Worm (Caenorhabditis elegans): ENCODE data around the gene lim-4.

Gene lim-4

DNA sequence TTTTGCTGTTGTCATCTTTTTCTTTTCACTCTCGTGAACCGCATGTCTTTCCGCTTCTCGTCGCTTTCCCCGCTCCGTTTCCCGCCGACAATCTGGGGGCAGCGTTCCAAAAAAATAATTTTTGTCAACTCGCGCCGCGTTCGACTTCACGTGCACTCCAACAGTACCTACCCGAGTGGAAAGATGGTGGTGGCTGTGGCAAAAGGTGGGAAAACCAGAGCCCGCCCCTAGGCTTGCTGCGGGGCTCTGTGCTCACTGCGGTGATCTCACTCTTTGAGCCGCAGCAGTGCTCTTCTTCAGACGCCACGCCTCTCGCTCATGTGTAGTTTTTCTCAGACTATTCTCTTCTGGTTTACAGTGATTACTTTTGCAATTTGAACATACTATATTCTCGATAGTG is 14.2 kb upstream of the lim-4 start:
- TF ChIP-seq ceh-14 (tag; optimal IDR thresholded peaks at IDR 0.05) = no peak
- TF ChIP-seq dmd-4 (tag; optimal IDR thresholded peaks at IDR 0.05; ENCODE audit: borderline replicate concordance) = no peak
- TF ChIP-seq elt-2 (tag; optimal IDR thresholded peaks at IDR 0.05) = no peak
- TF ChIP-seq ceh-31 (tag; optimal IDR thresholded peaks at IDR 0.05) = peak; percentile 32
- TF ChIP-seq ceh-24 (tag; optimal IDR thresholded peaks at IDR 0.05) = no peak
- no peak for TF ChIP-seq ceh-19 (GFP tag; optimal IDR thresholded peaks at IDR 0.05)
- TF ChIP-seq nhr-11 (tag; optimal IDR thresholded peaks at IDR 0.05) = no peak
- peak; percentile 1 for TF ChIP-seq syd-9 (tag; optimal IDR thresholded peaks at IDR 0.05)

DNA sequence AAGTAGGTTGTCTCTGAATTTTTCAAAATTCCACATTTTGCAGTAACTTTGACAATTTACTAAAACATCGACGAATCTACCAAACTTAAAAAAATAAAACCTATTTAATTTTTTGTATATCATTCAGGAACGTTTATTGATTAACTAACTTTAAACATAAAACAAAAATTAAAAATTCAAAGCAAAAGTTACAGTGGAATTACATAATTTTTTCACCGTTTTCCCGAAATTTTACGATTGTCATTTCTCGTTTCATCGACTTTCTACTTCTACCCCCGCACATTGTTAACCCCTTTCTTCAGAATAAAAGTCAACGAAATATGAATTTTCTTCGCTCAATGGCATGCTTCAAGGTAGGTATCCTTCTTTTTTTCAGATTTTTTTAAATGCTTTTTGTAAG is 4.9 kb upstream of the lim-4 start, which contains the start of gene F47F2.1:
F47F2.1 (plus strand) TSS at position 301 of the 400 bp plus-strand sequence.
- no peak for TF ChIP-seq pha-4 (tag; optimal IDR thresholded peaks at IDR 0.05)

DNA sequence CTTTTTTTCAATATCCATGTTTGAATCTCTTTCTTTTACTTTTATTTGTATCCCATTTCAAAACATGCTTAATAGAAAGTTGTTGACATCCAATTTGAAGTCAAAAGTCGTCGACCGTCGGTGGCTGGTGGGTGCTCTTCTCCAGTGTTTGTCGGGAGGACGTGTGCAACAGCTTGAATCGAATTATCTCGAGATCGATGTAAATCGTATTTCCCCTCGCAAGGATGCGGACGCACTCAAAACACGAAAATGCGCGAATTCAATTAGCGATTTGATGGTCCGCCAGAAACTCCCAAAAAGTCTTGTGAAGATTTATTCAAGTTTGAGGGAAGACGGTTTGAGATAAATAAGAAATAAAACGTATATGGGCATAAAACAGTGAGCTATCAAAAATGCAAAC is 2.4 kb upstream of the lim-4 start:
- TF ChIP-seq unc-42 (tag; optimal IDR thresholded peaks at IDR 0.05) (peak; percentile 99), fkh-10 (GFP tag; optimal IDR thresholded peaks at IDR 0.05) (peak; percentile 11), madf-2 (tag; optimal IDR thresholded peaks at IDR 0.05) (no peak)

DNA sequence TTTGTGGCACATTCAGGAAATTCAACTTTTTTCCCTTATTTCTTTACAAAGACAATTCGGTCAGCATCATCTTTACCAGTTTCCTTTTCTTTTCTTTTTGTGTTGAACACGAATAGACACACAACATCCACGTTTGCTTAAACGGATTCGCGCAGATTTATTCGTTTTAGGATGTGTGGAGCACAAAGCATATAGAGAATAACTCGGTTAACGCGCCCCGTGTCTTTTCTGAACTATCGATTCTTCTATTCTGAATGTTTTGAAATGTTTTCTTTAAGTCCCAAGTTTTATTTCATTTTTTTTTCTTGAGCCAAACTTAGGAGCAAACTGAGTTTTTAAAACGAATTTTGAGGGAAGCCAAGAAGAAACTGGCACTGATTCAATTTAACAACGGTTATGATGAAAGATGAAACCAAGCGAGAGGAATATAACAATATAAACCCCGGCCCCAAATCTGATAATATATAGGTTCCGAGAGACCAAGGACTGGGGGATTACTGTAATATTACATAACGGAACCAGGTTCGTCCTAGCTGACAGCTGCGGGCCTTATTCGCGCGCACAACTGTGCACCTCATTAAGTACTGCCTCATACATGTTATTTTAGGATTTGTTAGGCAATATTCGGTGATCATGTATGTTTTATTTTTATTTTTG is 1.6 kb downstream of the lim-4 start:
- peak; percentile 92 for TF ChIP-seq unc-42 (tag; optimal IDR thresholded peaks at IDR 0.05)
- TF ChIP-seq ceh-19 (GFP tag; optimal IDR thresholded peaks at IDR 0.05) = no peak
- TF ChIP-seq ceh-31 (tag; optimal IDR thresholded peaks at IDR 0.05) = no peak
- no peak for TF ChIP-seq ceh-18 (tag; optimal IDR thresholded peaks at IDR 0.05)
- TF ChIP-seq ztf-16 (tag; optimal IDR thresholded peaks at IDR 0.05) = no peak

DNA sequence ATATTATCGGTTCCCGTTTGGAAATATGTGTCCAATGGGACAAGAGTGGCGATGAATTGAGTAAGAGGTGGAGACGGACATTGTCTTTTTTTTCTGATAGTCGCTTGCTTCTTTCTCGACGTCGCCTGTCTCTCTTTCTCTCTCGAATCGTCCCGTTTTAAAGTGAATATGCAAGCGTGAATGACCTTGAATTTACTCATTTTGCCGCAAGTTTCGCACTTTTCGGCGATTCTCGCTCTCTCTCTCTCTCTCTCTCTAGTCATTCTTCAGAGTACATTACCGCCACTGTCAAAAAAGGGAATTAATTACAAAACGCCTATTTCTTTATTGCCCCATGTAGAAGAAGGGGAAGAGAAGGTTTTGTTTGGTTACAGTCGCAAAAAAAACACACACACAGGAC is 5.6 kb downstream of the lim-4 start:
- no peak for TF ChIP-seq ceh-22 (tag; optimal IDR thresholded peaks at IDR 0.05)
- TF ChIP-seq sdc-2 (tag; optimal IDR thresholded peaks at IDR 0.05) = no peak
- no peak for TF ChIP-seq ztf-16 (tag; optimal IDR thresholded peaks at IDR 0.05)
- no peak for TF ChIP-seq nhr-232 (tag; optimal IDR thresholded peaks at IDR 0.05)
- no peak for TF ChIP-seq pqm-1 (tag; optimal IDR thresholded peaks at IDR 0.05)
- no peak for TF ChIP-seq unc-42 (tag; optimal IDR thresholded peaks at IDR 0.05)
- no peak for TF ChIP-seq tbx-7 (tag; optimal IDR thresholded peaks at IDR 0.05)
- TF ChIP-seq ets-4 (tag; optimal IDR thresholded peaks at IDR 0.05) = no peak
- TF ChIP-seq che-1 (tag; optimal IDR thresholded peaks at IDR 0.05) = no peak
- TF ChIP-seq madf-2 (tag; optimal IDR thresholded peaks at IDR 0.05) = no peak
- no peak for TF ChIP-seq mec-3 (tag; optimal IDR thresholded peaks at IDR 0.05; ENCODE audit: borderline replicate concordance)
- TF ChIP-seq ceh-9 (tag; optimal IDR thresholded peaks at IDR 0.05) = no peak
- no peak for TF ChIP-seq nhr-11 (tag; optimal IDR thresholded peaks at IDR 0.05)
- TF ChIP-seq elt-2 (tag; optimal IDR thresholded peaks at IDR 0.05) = no peak
- no peak for TF ChIP-seq unc-55 (GFP tag; optimal IDR thresholded peaks at IDR 0.05)
- no peak for TF ChIP-seq lim-6 (tag; optimal IDR thresholded peaks at IDR 0.05)
- no peak for TF ChIP-seq sox-4 (tag; optimal IDR thresholded peaks at IDR 0.05)
- no peak for TF ChIP-seq hlh-6 (tag; optimal IDR thresholded peaks at IDR 0.05)
- TF ChIP-seq Y22D7AL.16 (tag; optimal IDR thresholded peaks at IDR 0.05) = no peak
- no peak for TF ChIP-seq unc-86 (tag; optimal IDR thresholded peaks at IDR 0.05)

DNA sequence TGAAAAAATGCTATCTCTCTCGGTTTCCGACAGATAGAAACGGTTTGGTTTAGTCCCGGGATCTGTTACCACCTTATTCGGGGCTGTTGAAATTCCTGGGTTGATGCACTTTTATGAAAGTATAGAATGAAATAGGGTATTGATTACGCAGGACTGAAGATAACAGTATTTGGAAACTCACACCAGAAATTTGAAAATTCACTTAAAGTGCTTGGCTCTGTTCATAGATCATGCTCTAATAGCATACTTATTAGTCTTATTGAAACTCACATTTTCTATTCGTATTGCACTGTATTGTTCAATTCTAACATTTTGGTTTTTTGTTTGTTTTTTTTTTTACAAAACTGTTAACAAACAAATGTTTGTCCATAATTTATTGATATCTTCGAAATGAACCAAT is 7.1 kb downstream of the lim-4 start:
- no peak for TF ChIP-seq ttx-3 (tag; optimal IDR thresholded peaks at IDR 0.05)
- no peak for TF ChIP-seq sox-2 (GFP tag; IDR thresholded peaks at IDR 0.05)
- TF ChIP-seq ceh-2 (tag; optimal IDR thresholded peaks at IDR 0.05) = no peak
- no peak for TF ChIP-seq unc-86 (tag; optimal IDR thresholded peaks at IDR 0.05)
- no peak for TF ChIP-seq pros-1 (tag; optimal IDR thresholded peaks at IDR 0.05)
- TF ChIP-seq rnt-1 (tag; optimal IDR thresholded peaks at IDR 0.05) = no peak
- TF ChIP-seq fkh-10 (GFP tag; optimal IDR thresholded peaks at IDR 0.05) = no peak
- no peak for TF ChIP-seq ceh-24 (tag; optimal IDR thresholded peaks at IDR 0.05)
- no peak for TF ChIP-seq ref-2 (tag; optimal IDR thresholded peaks at IDR 0.05)
- no peak for TF ChIP-seq pha-4 (tag; optimal IDR thresholded peaks at IDR 0.05)
- TF ChIP-seq ets-4 (tag; optimal IDR thresholded peaks at IDR 0.05) = no peak
- no peak for TF ChIP-seq sox-4 (tag; optimal IDR thresholded peaks at IDR 0.05)
- TF ChIP-seq eyg-1 (tag; optimal IDR thresholded peaks at IDR 0.05) = no peak
- no peak for TF ChIP-seq hlh-15 (tag; optimal IDR thresholded peaks at IDR 0.05)
- no peak for TF ChIP-seq ahr-1 (tag; optimal IDR thresholded peaks at IDR 0.05)
